Worm (Caenorhabditis elegans) whole organism, early embryonic: ENCODE measurements around the gene idpp-9.

Experiments used
- B0310.2 ChIP-seq: sonication (generic microtip); optimal IDR thresholded peaks from 2 replicates; lab custom pipeline; 2016; ENCODE audit warnings: mild to moderate bottlenecking, missing genetic modification characterization, missing compliant biosample characterization
- F13C5.2 ChIP-seq: sonication (generic microtip); optimal IDR thresholded peaks from 2 replicates; lab custom pipeline; 2017; ENCODE audit warnings: mild to moderate bottlenecking, missing genetic modification characterization, inconsistent platforms, missing compliant biosample characterization
- aly-1 ChIP-seq: sonication (generic microtip); optimal IDR thresholded peaks from 2 replicates; lab custom pipeline; 2016; ENCODE audit warnings: missing genetic modification characterization, missing compliant biosample characterization
- ama-1 ChIP-seq: fragments of 150-350 bp; optimal IDR thresholded peaks from 2 replicates; lab custom pipeline; 2014
- ceh-13 ChIP-seq: fragments of 200-800 bp; sonication (Bioruptor generic); optimal IDR thresholded peaks from 2 replicates; lab custom pipeline; 2018; ENCODE audit warnings: mild to moderate bottlenecking, missing genetic modification characterization, missing compliant biosample characterization
- ceh-36 ChIP-seq: sonication (generic microtip); optimal IDR thresholded peaks from 2 replicates; lab custom pipeline; 2016; ENCODE audit warnings: missing genetic modification characterization, inconsistent platforms, missing compliant biosample characterization
- ets-7 ChIP-seq: sonication (generic microtip); optimal IDR thresholded peaks from 2 replicates; lab custom pipeline; 2016; ENCODE audit warnings: missing genotype, missing genetic modification characterization, missing compliant biosample characterization
- flt-1 ChIP-seq: fragments of 200-800 bp; sonication (Bioruptor generic); IDR thresholded peaks from 2 replicates; pipeline ENCODE4 v1.3.6; 2022; ENCODE audit warnings: missing genetic modification characterization, missing compliant biosample characterization
- hmbx-1 ChIP-seq: sonication (generic microtip); optimal IDR thresholded peaks from 2 replicates; lab custom pipeline; 2016; ENCODE audit warnings: mild to moderate bottlenecking, missing genetic modification characterization, missing compliant biosample characterization
- hmg-4 ChIP-seq: fragments of 200-800 bp; sonication (Bioruptor generic); optimal IDR thresholded peaks from 2 replicates; lab custom pipeline; 2018; ENCODE audit warnings: mild to moderate bottlenecking, missing genetic modification characterization, missing compliant biosample characterization
- hnd-1 ChIP-seq: sonication (generic microtip); optimal IDR thresholded peaks from 2 replicates; lab custom pipeline; 2016; ENCODE audit warnings: missing genetic modification characterization, missing compliant biosample characterization
- pes-1 ChIP-seq: fragments of 200-800 bp; sonication (Bioruptor generic); IDR thresholded peaks from 2 replicates; pipeline ENCODE4 v1.3.6; 2022; ENCODE audit warnings: missing genetic modification reagents, missing genetic modification characterization, missing compliant biosample characterization
- scrt-1 ChIP-seq: fragments of 200-800 bp; sonication (Bioruptor generic); IDR thresholded peaks from 2 replicates; pipeline ENCODE4 v1.3.6; 2022; ENCODE audit warnings: missing genetic modification characterization, missing compliant biosample characterization
- sea-1 ChIP-seq: fragments of 200-800 bp; sonication (Bioruptor generic); conservative IDR thresholded peaks from 2 replicates; pipeline ENCODE4 v1.3.6; 2022; ENCODE audit warnings: missing genetic modification characterization, missing compliant biosample characterization
- tbx-11 ChIP-seq: fragments of 200-800 bp; sonication (Bioruptor generic); IDR thresholded peaks from 2 replicates; pipeline ENCODE4 v1.3.6; 2022; ENCODE audit warnings: missing genetic modification characterization, missing compliant biosample characterization
- tbx-37 ChIP-seq: fragments of 200-800 bp; sonication (Bioruptor generic); conservative IDR thresholded peaks from 2 replicates; pipeline ENCODE4 v1.3.6; 2022; ENCODE audit warnings: missing genetic modification reagents, missing genetic modification characterization, missing compliant biosample characterization
- tra-4 ChIP-seq: sonication (generic microtip); optimal IDR thresholded peaks from 2 replicates; lab custom pipeline; 2017; ENCODE audit warnings: missing genetic modification characterization, missing compliant biosample characterization

Gene idpp-9

DNA sequence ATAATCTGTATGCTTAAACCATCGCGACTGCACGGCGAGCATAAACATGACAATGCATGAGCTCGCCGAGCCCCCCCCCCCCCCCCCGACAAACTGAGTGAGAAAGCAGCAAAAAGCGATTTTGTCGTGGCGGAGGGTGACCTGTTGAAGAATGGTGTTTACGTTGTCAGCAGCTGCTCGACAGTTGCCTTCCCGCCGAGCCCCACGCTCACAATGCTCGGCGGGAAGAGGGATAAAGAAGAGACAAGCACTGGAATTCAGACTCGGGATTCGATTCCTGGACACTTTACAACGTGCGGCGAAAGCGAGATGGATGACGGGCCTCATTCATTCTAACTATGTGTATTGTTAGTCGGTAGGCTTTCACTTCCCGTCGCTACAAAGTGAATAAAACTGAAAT, 14.9 kb downstream of the idpp-9 start:
- no peak; the same call in 1 of the 2 replicates for TF ChIP-seq pes-1
- TF ChIP-seq flt-1 (GFP tag; lab: Robert Waterston, UW), result no peak
- no peak for TF ChIP-seq ceh-36 (tag; lab: Kevin White, UChicago)

ce11 chrX:3898255-3899177, 17.1 kb downstream of the idpp-9 start:
- TF ChIP-seq sea-1 (GFP tag; lab: Robert Waterston, UW) (no peak), pes-1 (no peak), F13C5.2 (tag; lab: Kevin White, UChicago) (no peak), tbx-11 (no peak), tbx-37 (GFP tag; lab: Robert Waterston, UW) (no peak), aly-1 (tag; lab: Kevin White, UChicago) (no peak), B0310.2 (tag; lab: Kevin White, UChicago) (no peak), ceh-13 (no peak), ceh-36 (tag; lab: Kevin White, UChicago) (no peak), scrt-1 (GFP tag; lab: Robert Waterston, UW) (no peak), hmbx-1 (tag; lab: Kevin White, UChicago) (no peak), flt-1 (GFP tag; lab: Robert Waterston, UW) (no peak), hmg-4 (GFP tag; lab: Kevin White, UChicago) (no peak), ama-1 (lab: Kevin White, UChicago) (no peak), tra-4 (tag; lab: Kevin White, UChicago) (no peak), hnd-1 (tag; lab: Kevin White, UChicago) (no peak), ets-7 (no peak)

- TF ChIP-seq flt-1 (GFP tag; lab: Robert Waterston, UW), result no peak
- no peak for TF ChIP-seq hnd-1 (tag; lab: Kevin White, UChicago)
- TF ChIP-seq sea-1 (GFP tag; lab: Robert Waterston, UW), result no peak
- TF ChIP-seq tra-4 (tag; lab: Kevin White, UChicago), result no peak
- TF ChIP-seq tbx-11, result no peak
These were observed 20.1 kb downstream of the idpp-9 start, which contains the start of gene F47F2.3 for ce11 chrX:3895577-3895976. TSS of gene F47F2.3 (minus strand) at chrX:3895677.

ce11 chrX:3887595-3887994, 28.1 kb downstream of the idpp-9 start:
- no peak for TF ChIP-seq tbx-11
- TF ChIP-seq pes-1, result no peak
- TF ChIP-seq hmg-4 (GFP tag; lab: Kevin White, UChicago), result peak; percentile 32
- no peak for TF ChIP-seq aly-1 (tag; lab: Kevin White, UChicago)
- no peak for TF ChIP-seq hmbx-1 (tag; lab: Kevin White, UChicago)

DNA sequence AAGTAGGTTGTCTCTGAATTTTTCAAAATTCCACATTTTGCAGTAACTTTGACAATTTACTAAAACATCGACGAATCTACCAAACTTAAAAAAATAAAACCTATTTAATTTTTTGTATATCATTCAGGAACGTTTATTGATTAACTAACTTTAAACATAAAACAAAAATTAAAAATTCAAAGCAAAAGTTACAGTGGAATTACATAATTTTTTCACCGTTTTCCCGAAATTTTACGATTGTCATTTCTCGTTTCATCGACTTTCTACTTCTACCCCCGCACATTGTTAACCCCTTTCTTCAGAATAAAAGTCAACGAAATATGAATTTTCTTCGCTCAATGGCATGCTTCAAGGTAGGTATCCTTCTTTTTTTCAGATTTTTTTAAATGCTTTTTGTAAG, 37.4 kb downstream of the idpp-9 start, which contains the start of gene F47F2.1:
Gene F47F2.1, plus strand, starts transcription at position 301 of the 400 bp plus-strand sequence.
- TF ChIP-seq F13C5.2 (tag; lab: Kevin White, UChicago), result no peak
- TF ChIP-seq tra-4 (tag; lab: Kevin White, UChicago), result no peak
- no peak for TF ChIP-seq hnd-1 (tag; lab: Kevin White, UChicago)
- TF ChIP-seq aly-1 (tag; lab: Kevin White, UChicago), result no peak
- no peak for TF ChIP-seq tbx-11
- no peak for TF ChIP-seq ets-7
- no peak for TF ChIP-seq ama-1 (lab: Kevin White, UChicago)
- no peak for TF ChIP-seq sea-1 (GFP tag; lab: Robert Waterston, UW)
- no peak for TF ChIP-seq ceh-36 (tag; lab: Kevin White, UChicago)
- TF ChIP-seq hmg-4 (GFP tag; lab: Kevin White, UChicago), result no peak
- TF ChIP-seq flt-1 (GFP tag; lab: Robert Waterston, UW), result no peak
- no peak for TF ChIP-seq hmbx-1 (tag; lab: Kevin White, UChicago)
- TF ChIP-seq ceh-13, result no peak
- no peak for TF ChIP-seq scrt-1 (GFP tag; lab: Robert Waterston, UW)

DNA sequence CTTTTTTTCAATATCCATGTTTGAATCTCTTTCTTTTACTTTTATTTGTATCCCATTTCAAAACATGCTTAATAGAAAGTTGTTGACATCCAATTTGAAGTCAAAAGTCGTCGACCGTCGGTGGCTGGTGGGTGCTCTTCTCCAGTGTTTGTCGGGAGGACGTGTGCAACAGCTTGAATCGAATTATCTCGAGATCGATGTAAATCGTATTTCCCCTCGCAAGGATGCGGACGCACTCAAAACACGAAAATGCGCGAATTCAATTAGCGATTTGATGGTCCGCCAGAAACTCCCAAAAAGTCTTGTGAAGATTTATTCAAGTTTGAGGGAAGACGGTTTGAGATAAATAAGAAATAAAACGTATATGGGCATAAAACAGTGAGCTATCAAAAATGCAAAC, 39.9 kb downstream of the idpp-9 start:
- TF ChIP-seq aly-1 (tag; lab: Kevin White, UChicago), result no peak
- no peak for TF ChIP-seq B0310.2 (tag; lab: Kevin White, UChicago)
- TF ChIP-seq ceh-36 (tag; lab: Kevin White, UChicago), result no peak
- no peak for TF ChIP-seq hmg-4 (GFP tag; lab: Kevin White, UChicago)
- TF ChIP-seq scrt-1 (GFP tag; lab: Robert Waterston, UW), result no peak
- TF ChIP-seq ets-7, result no peak
- no peak for TF ChIP-seq tbx-11
- TF ChIP-seq ceh-13, result no peak
- no peak for TF ChIP-seq hmbx-1 (tag; lab: Kevin White, UChicago)
- TF ChIP-seq sea-1 (GFP tag; lab: Robert Waterston, UW), result no peak
- TF ChIP-seq tra-4 (tag; lab: Kevin White, UChicago), result no peak
- TF ChIP-seq flt-1 (GFP tag; lab: Robert Waterston, UW), result no peak
- no peak for TF ChIP-seq F13C5.2 (tag; lab: Kevin White, UChicago)
- no peak for TF ChIP-seq tbx-37 (GFP tag; lab: Robert Waterston, UW)
- TF ChIP-seq ama-1 (lab: Kevin White, UChicago), result no peak
- TF ChIP-seq hnd-1 (tag; lab: Kevin White, UChicago), result no peak
- no peak for TF ChIP-seq pes-1

DNA sequence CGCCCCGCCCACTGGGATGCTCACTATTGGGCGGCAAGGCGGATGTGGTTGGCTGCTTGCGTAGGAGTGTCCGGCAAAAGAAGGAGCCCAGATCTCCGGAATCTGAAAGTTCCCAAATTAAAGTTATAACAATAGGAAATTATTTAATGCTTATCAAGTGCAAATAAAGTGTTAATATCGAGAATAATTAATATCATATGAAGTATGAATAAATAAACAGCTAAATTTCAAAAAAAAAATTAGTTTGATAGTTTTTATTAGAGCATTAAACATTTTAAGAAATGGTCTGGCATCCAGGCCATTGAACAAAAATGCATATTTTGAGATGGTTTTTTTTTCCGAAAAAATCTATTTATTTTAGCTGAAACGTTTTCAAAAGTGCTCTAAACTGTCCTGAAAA, 42.2 kb downstream of the idpp-9 start, which contains the start of gene lim-4:
Gene lim-4, minus strand, starts transcription at position 101 of the 400 bp plus-strand sequence.
- TF ChIP-seq sea-1 (GFP tag; lab: Robert Waterston, UW) (no peak), tbx-37 (GFP tag; lab: Robert Waterston, UW) (no peak), hnd-1 (tag; lab: Kevin White, UChicago) (no peak), hmg-4 (GFP tag; lab: Kevin White, UChicago) (no peak), ceh-13 (no peak), aly-1 (tag; lab: Kevin White, UChicago) (no peak), B0310.2 (tag; lab: Kevin White, UChicago) (no peak), ceh-36 (tag; lab: Kevin White, UChicago) (no peak)
